Worm (Caenorhabditis elegans): ENCODE results near the gene ent-2.

ent-2 gene

ce11 chrX:15642638-15643037 is 41.8 kb downstream of the ent-2 start, which contains the start of gene H08J19.1:
TSS of gene H08J19.1 (plus strand) at chrX:15642938.
- TF ChIP-seq ceh-63 (GFP tag; optimal IDR thresholded peaks at IDR 0.05): no peak
- TF ChIP-seq C34B4.2 (tag; optimal IDR thresholded peaks at IDR 0.05): no peak
- TF ChIP-seq aly-2 (tag; optimal IDR thresholded peaks at IDR 0.05): no peak
- TF ChIP-seq blmp-1 (tag; optimal IDR thresholded peaks at IDR 0.05): no peak
- no peak for TF ChIP-seq nhr-28 (tag; optimal IDR thresholded peaks at IDR 0.05)
- no peak for TF ChIP-seq xbp-1 (tag; optimal IDR thresholded peaks at IDR 0.05)
- TF ChIP-seq egl-13 (tag; optimal IDR thresholded peaks at IDR 0.05): no peak
- TF ChIP-seq dsc-1 (tag; optimal IDR thresholded peaks at IDR 0.05): no peak
- no peak for TF ChIP-seq snu-23 (GFP tag; optimal IDR thresholded peaks at IDR 0.05)

ce11 chrX:15647276-15647675 is 46.4 kb downstream of the ent-2 start, which contains the start of gene F59D12.5:
TSS of gene F59D12.5 (minus strand) at chrX:15647369.
- TF ChIP-seq dpl-1 (GFP tag; optimal IDR thresholded peaks at IDR 0.05) (no peak), aly-2 (tag; optimal IDR thresholded peaks at IDR 0.05) (no peak), lsy-2 (tag; optimal IDR thresholded peaks at IDR 0.05) (peak in 1 of 2 experiments; percentile 15), unc-130 (tag; optimal IDR thresholded peaks at IDR 0.05) (no peak), nhr-20 (tag; optimal IDR thresholded peaks at IDR 0.05) (peak; percentile 11), nhr-85 (tag) (no peak), nhr-76 (tag; optimal IDR thresholded peaks at IDR 0.05) (no peak), dsc-1 (tag; optimal IDR thresholded peaks at IDR 0.05) (no peak), snu-23 (GFP tag; optimal IDR thresholded peaks at IDR 0.05) (peak; percentile 37), nhr-71 (tag; optimal IDR thresholded peaks at IDR 0.05) (peak; percentile 29), lin-14 (GFP tag; optimal IDR thresholded peaks at IDR 0.05) (peak; percentile 44), isw-1 (GFP tag; IDR thresholded peaks at IDR 0.05) (no peak), swsn-7 (tag; optimal IDR thresholded peaks at IDR 0.05) (peak; percentile 14), hpl-2 (GFP tag; optimal IDR thresholded peaks at IDR 0.05) (no peak), nhr-47 (tag; optimal IDR thresholded peaks at IDR 0.05) (peak; percentile 16), lin-13 (GFP tag; optimal IDR thresholded peaks at IDR 0.05) (no peak), rnt-1 (tag; optimal IDR thresholded peaks at IDR 0.05) (no peak), hlh-17 (GFP tag; optimal IDR thresholded peaks at IDR 0.05; ENCODE audit: borderline replicate concordance) (no peak), alr-1 (tag; optimal IDR thresholded peaks at IDR 0.05; ENCODE audit: borderline replicate concordance) (no peak), egl-13 (tag; optimal IDR thresholded peaks at IDR 0.05) (no peak), ceh-82 (tag; optimal IDR thresholded peaks at IDR 0.05) (peak in 1 of 3 experiments; percentile 17), nhr-237 (tag; optimal IDR thresholded peaks at IDR 0.05) (no peak), sup-37 (GFP tag; optimal IDR thresholded peaks at IDR 0.05) (no peak), nhr-28 (tag; optimal IDR thresholded peaks at IDR 0.05) (no peak), mdl-1 (tag; optimal IDR thresholded peaks at IDR 0.05) (no peak)

ce11 chrX:15650428-15650827 is 49.6 kb downstream of the ent-2 start:
- TF ChIP-seq snpc-4 (tag; optimal IDR thresholded peaks at IDR 0.05) (peak; percentile 41), hlh-17 (GFP tag; optimal IDR thresholded peaks at IDR 0.05; ENCODE audit: borderline replicate concordance) (peak; percentile 10), unc-86 (tag; optimal IDR thresholded peaks at IDR 0.05) (no peak)

- TF ChIP-seq ceh-63 (GFP tag; optimal IDR thresholded peaks at IDR 0.05) (peak; percentile 53), dsc-1 (tag; optimal IDR thresholded peaks at IDR 0.05) (no peak), ceh-8 (GFP tag; optimal IDR thresholded peaks at IDR 0.05) (peak; percentile 60), lin-14 (GFP tag; optimal IDR thresholded peaks at IDR 0.05) (peak; percentile 21)
Measured at ce11 chrX:15650919-15651420, 50.1 kb downstream of the ent-2 start, which contains the start of gene F59D12.3. TSS of gene F59D12.3 (minus strand) at chrX:15650969.

ce11 chrX:15653196-15653595 is 52.3 kb downstream of the ent-2 start:
- TF ChIP-seq efl-1 (optimal IDR thresholded peaks at IDR 0.05) (no peak), efl-1 (GFP tag; optimal IDR thresholded peaks at IDR 0.05 in 1 of 2) (no peak), egl-13 (tag; optimal IDR thresholded peaks at IDR 0.05) (peak; percentile 4), dsc-1 (tag; optimal IDR thresholded peaks at IDR 0.05) (peak; percentile 5), isw-1 (GFP tag; IDR thresholded peaks at IDR 0.05) (no peak), hlh-4 (tag; optimal IDR thresholded peaks at IDR 0.05) (no peak), zag-1 (tag; optimal IDR thresholded peaks at IDR 0.05) (no peak), snu-23 (GFP tag; optimal IDR thresholded peaks at IDR 0.05) (peak; percentile 2), fkh-8 (tag; optimal IDR thresholded peaks at IDR 0.05) (peak; percentile 47), lsy-2 (tag; optimal IDR thresholded peaks at IDR 0.05) (peak in 1 of 2 experiments; percentile 3), ceh-8 (GFP tag; optimal IDR thresholded peaks at IDR 0.05) (peak; percentile 71), nhr-71 (tag; optimal IDR thresholded peaks at IDR 0.05) (peak; percentile 7), lin-14 (GFP tag; optimal IDR thresholded peaks at IDR 0.05) (peak; percentile 76), mab-9 (GFP tag; IDR thresholded peaks at IDR 0.05) (peak; percentile 43; the same call in 1 of the 2 replicates), ceh-82 (tag; optimal IDR thresholded peaks at IDR 0.05) (peak in 1 of 3 experiments; percentile 12), nhr-85 (tag) (peak; percentile 43)

Measured in whole organism, L1 larva.